Worm (Caenorhabditis elegans) whole organism, L3 larva: Measurements from ENCODE around the gene col-169.

Experiments
- R02D3.7 ChIP-seq: fragments of 150-350 bp; optimal IDR thresholded peaks from 2 replicates; lab custom pipeline; 2014; ENCODE audit warnings: missing biosample characterization, missing genetic modification characterization
- ZK546.5 ChIP-seq: sonication (generic microtip); optimal IDR thresholded peaks from 2 replicates; lab custom pipeline; 2017; ENCODE audit warnings: missing biosample characterization, missing genetic modification characterization
- aly-2 ChIP-seq: fragments of 150-350 bp; optimal IDR thresholded peaks from 2 replicates; lab custom pipeline; 2014; ENCODE audit warnings: missing biosample characterization, missing genetic modification characterization
- ama-1 ChIP-seq: fragments of 150-350 bp; optimal IDR thresholded peaks from 2 replicates; lab custom pipeline; 2018
- ceh-16 ChIP-seq: sonication (generic microtip); optimal IDR thresholded peaks from 2 replicates; lab custom pipeline; 2017; ENCODE audit warnings: missing biosample characterization, missing genetic modification characterization
- ceh-82 ChIP-seq: fragments of 150-350 bp; optimal IDR thresholded peaks from 2 replicates; lab custom pipeline; 2014; ENCODE audit warnings: missing biosample characterization, missing genetic modification characterization
- egl-27 ChIP-seq: sonication (generic microtip); optimal IDR thresholded peaks from 4 replicates; lab custom pipeline; 2017; ENCODE audit warnings: missing biosample characterization, missing genetic modification reagents, missing genetic modification characterization
- elt-2 ChIP-seq: sonication (generic microtip); optimal IDR thresholded peaks from 2 replicates; lab custom pipeline; 2016; ENCODE audit warnings: missing genetic modification reagents, mild to moderate bottlenecking, missing genetic modification characterization, missing compliant biosample characterization
- elt-3 ChIP-seq, 3 experiments: fragments of 150-350 bp in 1 of 3; sonication (generic microtip) in 2 of 3; optimal IDR thresholded peaks; 2 replicates in 2 of 3; 4 replicates in 1 of 3; lab custom pipeline; 2014 to 2017; ENCODE audit warnings: missing biosample characterization in 3 of 3, missing genetic modification characterization in 3 of 3
- eor-1 ChIP-seq, 2 experiments: fragments of 150-350 bp; optimal IDR thresholded peaks; 2 replicates each; lab custom pipeline; 2014 to 2018; ENCODE audit warnings: missing biosample characterization in 2 of 2, missing genetic modification characterization in 2 of 2
- fos-1 ChIP-seq: fragments of 150-350 bp; optimal IDR thresholded peaks from 2 replicates; lab custom pipeline; 2014; ENCODE audit warnings: missing biosample characterization, missing genetic modification characterization
- hmg-11 ChIP-seq: sonication (generic microtip); optimal IDR thresholded peaks from 2 replicates; lab custom pipeline; 2016; ENCODE audit warnings: missing genetic modification characterization, missing compliant biosample characterization
- lin-39 ChIP-seq: fragments of 150-350 bp; optimal IDR thresholded peaks from 2 replicates; lab custom pipeline; 2018; ENCODE audit warnings: missing biosample characterization, missing genetic modification reagents, missing genetic modification characterization
- lsy-12 ChIP-seq: sonication (generic microtip); optimal IDR thresholded peaks from 2 replicates; lab custom pipeline; 2016; ENCODE audit warnings: mild to moderate bottlenecking, missing genetic modification characterization, missing compliant biosample characterization
- nfya-1 ChIP-seq: sonication (generic microtip); optimal IDR thresholded peaks from 2 replicates; lab custom pipeline; 2017; ENCODE audit warnings: missing genetic modification characterization, mild to moderate bottlenecking, missing compliant biosample characterization, antibody characterized with exemption, moderate library complexity; ENCODE audit not compliant: insufficient read depth
- nhr-11 ChIP-seq: fragments of 150-350 bp; optimal IDR thresholded peaks from 2 replicates; lab custom pipeline; 2014; ENCODE audit warnings: missing biosample characterization, missing genetic modification characterization
- nhr-12 ChIP-seq: fragments of 150-350 bp; optimal IDR thresholded peaks from 2 replicates; lab custom pipeline; 2014; ENCODE audit warnings: missing biosample characterization, missing genetic modification characterization
- nhr-23 ChIP-seq: fragments of 150-350 bp; optimal IDR thresholded peaks from 2 replicates; lab custom pipeline; 2014; ENCODE audit warnings: missing biosample characterization, missing genetic modification reagents, missing genetic modification characterization
- nhr-237 ChIP-seq: fragments of 150-350 bp; optimal IDR thresholded peaks from 2 replicates; lab custom pipeline; 2014; ENCODE audit warnings: missing biosample characterization, missing genetic modification characterization
- nhr-25 ChIP-seq: sonication (generic microtip); optimal IDR thresholded peaks from 2 replicates; lab custom pipeline; 2017; ENCODE audit warnings: missing biosample characterization, missing genetic modification characterization
- nhr-28 ChIP-seq: fragments of 150-350 bp; optimal IDR thresholded peaks from 2 replicates; lab custom pipeline; 2014; ENCODE audit warnings: missing biosample characterization, missing genetic modification characterization
- nhr-43 ChIP-seq: sonication (generic microtip); optimal IDR thresholded peaks from 2 replicates; lab custom pipeline; 2016; ENCODE audit warnings: mild to moderate bottlenecking, missing genetic modification characterization, missing compliant biosample characterization; ENCODE audit not compliant: poor library complexity, severe bottlenecking
- nhr-67 ChIP-seq: fragments of 150-350 bp; optimal IDR thresholded peaks from 2 replicates; lab custom pipeline; 2014; ENCODE audit warnings: missing biosample characterization, missing genetic modification characterization
- nhr-76 ChIP-seq: fragments of 150-350 bp; sonication (generic microtip); optimal IDR thresholded peaks from 5 replicates; lab custom pipeline; 2014; ENCODE audit warnings: missing biosample characterization, missing genetic modification characterization
- pha-4 ChIP-seq: fragments of 150-350 bp; optimal IDR thresholded peaks from 2 replicates; lab custom pipeline; 2014; ENCODE audit warnings: missing biosample characterization, missing genetic modification reagents, missing genetic modification characterization
- pqm-1 ChIP-seq: fragments of 150-350 bp; optimal IDR thresholded peaks from 2 replicates; lab custom pipeline; 2017; ENCODE audit warnings: missing biosample characterization, missing genetic modification characterization, inconsistent platforms
- sea-2 ChIP-seq: fragments of 150-350 bp; sonication (generic microtip); optimal IDR thresholded peaks from 4 replicates; lab custom pipeline; 2014; ENCODE audit warnings: missing biosample characterization, missing genetic modification reagents, missing genetic modification characterization
- skn-1 ChIP-seq: fragments of 150-350 bp; optimal IDR thresholded peaks from 2 replicates; lab custom pipeline; 2014; ENCODE audit warnings: missing biosample characterization, missing genetic modification characterization
- snpc-4 ChIP-seq: fragments of 150-350 bp; optimal IDR thresholded peaks from 2 replicates; lab custom pipeline; 2014; ENCODE audit warnings: missing biosample characterization, missing genetic modification characterization
- tbx-2 ChIP-seq: sonication (generic microtip); optimal IDR thresholded peaks from 2 replicates; lab custom pipeline; 2016; ENCODE audit warnings: mild to moderate bottlenecking, missing genetic modification characterization, missing compliant biosample characterization
- unc-62 ChIP-seq: fragments of 150-350 bp; sonication (generic microtip); optimal IDR thresholded peaks from 4 replicates; lab custom pipeline; 2014; ENCODE audit warnings: missing biosample characterization, missing genetic modification reagents, missing genetic modification characterization
- zag-1 ChIP-seq: fragments of 150-350 bp; optimal IDR thresholded peaks from 2 replicates; lab custom pipeline; 2014; ENCODE audit warnings: missing biosample characterization, missing genetic modification characterization
- ztf-4 ChIP-seq: fragments of 150-350 bp; optimal IDR thresholded peaks from 2 replicates; lab custom pipeline; 2014; ENCODE audit warnings: missing biosample characterization, missing genetic modification characterization

Gene col-169

ce11 chrX:6328860-6329259 lies at the start of gene col-169:
Gene col-169, plus strand, starts transcription at chrX:6329160.
- no peak for TF ChIP-seq eor-1 (tag; optimal IDR thresholded peaks at IDR 0.05; lab: Kevin White, UChicago)
- peak in 1 of 3 experiments; percentile 24 for TF ChIP-seq elt-3 (tag; optimal IDR thresholded peaks at IDR 0.05; lab: Kevin White, UChicago)
- TF ChIP-seq, all 47 proteins: peak for 1

ce11 chrX:6279625-6280024 lies 49.3 kb upstream of the col-169 start, which contains the start of gene col-166:
Gene col-166, plus strand, starts transcription at chrX:6280016.
- TF ChIP-seq nhr-43 = peak; percentile 43
- no peak for TF ChIP-seq lsy-12 (tag; lab: Kevin White, UChicago)
- TF ChIP-seq ama-1 (lab: Kevin White, UChicago) = peak; percentile 53
- TF ChIP-seq nhr-25 (tag; lab: Kevin White, UChicago) = peak; percentile 92
- TF ChIP-seq nhr-11 = no peak
- TF ChIP-seq, all 47 proteins: peak for 3

- TF ChIP-seq ceh-16 = peak; percentile 19
- TF ChIP-seq nfya-1 (tag; lab: Kevin White, UChicago) = peak; percentile 19
- peak; percentile 6 for TF ChIP-seq R02D3.7 (tag; lab: Kevin White, UChicago)
- TF ChIP-seq nhr-43 = peak; percentile 66
- peak; percentile 69 for TF ChIP-seq ztf-4 (tag; lab: Kevin White, UChicago)
- TF ChIP-seq snpc-4 (tag; lab: Kevin White, UChicago) = no peak
- TF ChIP-seq elt-3 (tag; optimal IDR thresholded peaks at IDR 0.05; lab: Kevin White, UChicago) = peak in 2 of 3 experiments; percentile 7 to 15
- TF ChIP-seq nhr-237 (tag; lab: Kevin White, UChicago) = no peak
- peak; percentile 18 for TF ChIP-seq ceh-82 (tag; lab: Kevin White, UChicago)
- no peak for TF ChIP-seq lsy-12 (tag; lab: Kevin White, UChicago)
- peak; percentile 91 for TF ChIP-seq ama-1 (lab: Kevin White, UChicago)
- TF ChIP-seq nhr-25 (tag; lab: Kevin White, UChicago) = peak; percentile 91
- no peak for TF ChIP-seq lin-39 (tag; lab: Kevin White, UChicago)
- TF ChIP-seq sea-2 = no peak
Measured at ce11 chrX:6280998-6281397, 48.0 kb upstream of the col-169 start.

DNA sequence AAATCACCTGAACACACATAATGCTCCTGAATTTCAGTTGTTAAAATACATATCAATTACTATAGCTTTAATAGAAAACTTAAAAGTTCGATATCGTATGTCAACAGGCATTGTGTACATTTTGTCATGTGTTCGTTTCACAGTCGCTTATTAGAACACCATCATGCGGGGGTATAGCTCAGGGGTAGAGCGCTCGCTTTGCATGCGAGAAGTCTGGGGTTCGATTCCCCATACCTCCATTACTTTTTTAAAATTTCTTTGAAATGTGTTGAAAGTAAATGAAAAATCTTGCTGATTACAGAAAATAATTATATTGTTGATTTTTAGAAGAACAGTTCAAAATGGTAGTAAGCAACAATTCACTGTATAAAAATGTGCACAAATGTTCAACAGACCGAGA lies 42.8 kb upstream of the col-169 start:
- TF ChIP-seq ZK546.5 (tag; lab: Kevin White, UChicago) = no peak
- TF ChIP-seq nhr-25 (tag; lab: Kevin White, UChicago) = peak; percentile 49
- TF ChIP-seq nhr-23 (tag; lab: Kevin White, UChicago) = peak; percentile 12
- no peak for TF ChIP-seq nhr-67 (tag; lab: Kevin White, UChicago)
- peak; percentile 31 for TF ChIP-seq tbx-2 (tag; lab: Kevin White, UChicago)
- peak; percentile 56 for TF ChIP-seq nhr-43
- no peak for TF ChIP-seq egl-27 (tag; lab: Kevin White, UChicago)
- peak; percentile 0 for TF ChIP-seq hmg-11
- TF ChIP-seq elt-2 = peak; percentile 24
- TF ChIP-seq, all 47 proteins: peak for 6

- no peak for TF ChIP-seq nhr-76
- TF ChIP-seq lin-39 (tag; lab: Kevin White, UChicago) = no peak
- no peak for TF ChIP-seq unc-62 (GFP tag; lab: Kevin White, UChicago)
- no peak for TF ChIP-seq aly-2 (tag; lab: Kevin White, UChicago)
- TF ChIP-seq nhr-28 = no peak
- TF ChIP-seq nhr-237 (tag; lab: Kevin White, UChicago) = no peak
- TF ChIP-seq pqm-1 (tag; lab: Kevin White, UChicago) = no peak
- no peak for TF ChIP-seq eor-1 (tag; optimal IDR thresholded peaks at IDR 0.05; lab: Kevin White, UChicago)
- TF ChIP-seq ceh-82 (tag; lab: Kevin White, UChicago) = no peak
- no peak for TF ChIP-seq zag-1 (tag; lab: Kevin White, UChicago)
- no peak for TF ChIP-seq nhr-25 (tag; lab: Kevin White, UChicago)
- no peak for TF ChIP-seq ceh-16
- no peak for TF ChIP-seq ZK546.5 (tag; lab: Kevin White, UChicago)
- no peak for TF ChIP-seq R02D3.7 (tag; lab: Kevin White, UChicago)
- TF ChIP-seq nhr-12 (tag; lab: Kevin White, UChicago) = no peak
- no peak for TF ChIP-seq nfya-1 (tag; lab: Kevin White, UChicago)
- no peak for TF ChIP-seq skn-1 (tag; lab: Kevin White, UChicago)
Measured at ce11 chrX:6289038-6289437, 39.9 kb upstream of the col-169 start.

ce11 chrX:6291632-6292031 lies 37.3 kb upstream of the col-169 start, which contains the start of gene lev-9:
Gene lev-9, minus strand, starts transcription at chrX:6291732.
- TF ChIP-seq pha-4 (tag; lab: Kevin White, UChicago) (no peak), eor-1 (tag; optimal IDR thresholded peaks at IDR 0.05; lab: Kevin White, UChicago) (no peak), ama-1 (lab: Kevin White, UChicago) (no peak), ZK546.5 (tag; lab: Kevin White, UChicago) (no peak), fos-1 (tag; lab: Kevin White, UChicago) (no peak), zag-1 (tag; lab: Kevin White, UChicago) (no peak), snpc-4 (tag; lab: Kevin White, UChicago) (no peak), elt-3 (tag; optimal IDR thresholded peaks at IDR 0.05; lab: Kevin White, UChicago) (no peak), nhr-23 (tag; lab: Kevin White, UChicago) (no peak)
